Fruit fly (Drosophila melanogaster) whole organism, embryonic: ENCODE results near the gene CG46317.

ENCODE experiments used
- ATbp ChIP-seq: fragments of 200-800 bp; sonication (Bioruptor generic); optimal IDR thresholded peaks from 2 replicates; lab custom pipeline; 2017; ENCODE audit warnings: missing biosample characterization, mild to moderate bottlenecking, missing genetic modification characterization, missing genetic modification reagents
- CG1024 ChIP-seq: fragments of 200-800 bp; sonication (Bioruptor generic); IDR thresholded peaks from 2 replicates; pipeline ENCODE4 v1.3.6; 2022; ENCODE audit warnings: missing biosample characterization, missing genetic modification characterization
- CG10274 ChIP-seq: fragments of 200-800 bp; sonication (Bioruptor generic); optimal IDR thresholded peaks from 3 replicates; lab custom pipeline; 2017; ENCODE audit warnings: missing biosample characterization, mild to moderate bottlenecking, missing genetic modification characterization
- CG10366 ChIP-seq: fragments of 200-800 bp; sonication (Bioruptor generic); IDR thresholded peaks from 2 replicates; pipeline ENCODE4 v1.3.6; 2022; ENCODE audit warnings: missing biosample characterization, missing genetic modification characterization
- CG10462 ChIP-seq: fragments of 200-800 bp; sonication (Bioruptor generic); optimal IDR thresholded peaks from 2 replicates; lab custom pipeline; 2016; ENCODE audit warnings: missing biosample characterization, missing genetic modification characterization
- CG10565 ChIP-seq: fragments of 200-800 bp; sonication (Bioruptor generic); optimal IDR thresholded peaks from 3 replicates; lab custom pipeline; 2016; ENCODE audit warnings: missing biosample characterization, mild to moderate bottlenecking, missing genetic modification characterization
- CG10654 ChIP-seq: fragments of 200-800 bp; sonication (Bioruptor generic); optimal IDR thresholded peaks from 2 replicates; lab custom pipeline; 2016; ENCODE audit warnings: missing biosample characterization, missing genetic modification characterization
- CG13123 ChIP-seq: fragments of 200-800 bp; sonication (Bioruptor generic); optimal IDR thresholded peaks from 2 replicates; lab custom pipeline; 2016; ENCODE audit warnings: missing biosample characterization, missing genetic modification characterization
- CG13424 ChIP-seq: fragments of 200-800 bp; sonication (Bioruptor generic); optimal IDR thresholded peaks from 2 replicates; lab custom pipeline; 2019; ENCODE audit warnings: missing biosample characterization, mild to moderate bottlenecking, missing genetic modification characterization, moderate library complexity
- CG13775 ChIP-seq: fragments of 200-800 bp; sonication (Bioruptor generic); optimal IDR thresholded peaks from 3 replicates; lab custom pipeline; 2017; ENCODE audit warnings: missing biosample characterization, mild to moderate bottlenecking, missing genetic modification characterization
- CG14014 ChIP-seq: fragments of 200-800 bp; sonication (Bioruptor generic); IDR thresholded peaks from 2 replicates; pipeline ENCODE4 v1.3.6; 2022; ENCODE audit warnings: missing biosample characterization, missing genetic modification characterization
- CG17186 ChIP-seq: fragments of 200-800 bp; sonication (Bioruptor generic); optimal IDR thresholded peaks from 3 replicates; lab custom pipeline; 2017; ENCODE audit warnings: missing biosample characterization, missing genetic modification reagents, missing genetic modification characterization
- CG17328 ChIP-seq: fragments of 200-800 bp; sonication (Bioruptor generic); IDR thresholded peaks from 2 replicates; pipeline ENCODE4 v1.3.6; 2022; ENCODE audit warnings: missing biosample characterization, missing genetic modification characterization
- CG17361 ChIP-seq: fragments of 200-800 bp; sonication (Bioruptor generic); IDR thresholded peaks from 3 replicates; pipeline ENCODE4 v1.3.6; 2022; ENCODE audit warnings: missing biosample characterization, missing genetic modification characterization
- CG17829 ChIP-seq: fragments of 200-800 bp; optimal IDR thresholded peaks from 2 replicates; lab custom pipeline; 2019; ENCODE audit warnings: missing biosample characterization, mild to moderate bottlenecking, missing genetic modification characterization, moderate library complexity
- CG18011 ChIP-seq: fragments of 200-800 bp; sonication (Bioruptor generic); optimal IDR thresholded peaks from 2 replicates; lab custom pipeline; 2017; ENCODE audit warnings: missing biosample characterization, missing genetic modification characterization, mild to moderate bottlenecking, moderate library complexity, missing genotype
- CG4730 ChIP-seq: fragments of 200-800 bp; sonication (Bioruptor generic); IDR thresholded peaks from 2 replicates; pipeline ENCODE4 v1.3.6; 2022; ENCODE audit warnings: missing biosample characterization, missing genetic modification characterization
- CG6272 ChIP-seq: fragments of 200-800 bp; sonication (Bioruptor generic); IDR thresholded peaks from 2 replicates; pipeline ENCODE4 v1.3.6; 2022; ENCODE audit warnings: missing biosample characterization, missing genetic modification characterization
- CG7357 ChIP-seq: fragments of 200-800 bp; sonication (Bioruptor generic); IDR thresholded peaks from 3 replicates; pipeline ENCODE4 v1.3.6; 2022; ENCODE audit warnings: missing biosample characterization, missing genetic modification characterization
- CG7928 ChIP-seq: fragments of 200-800 bp; sonication (Bioruptor generic); optimal IDR thresholded peaks from 2 replicates; lab custom pipeline; 2017; ENCODE audit warnings: missing biosample characterization, mild to moderate bottlenecking, missing genetic modification characterization
- CG8388 ChIP-seq: fragments of 200-800 bp; sonication (Bioruptor generic); optimal IDR thresholded peaks from 2 replicates; lab custom pipeline; 2019; ENCODE audit warnings: missing biosample characterization, mild to moderate bottlenecking, missing genetic modification characterization, moderate library complexity
- CG8765 ChIP-seq: fragments of 200-800 bp; sonication (Bioruptor generic); IDR thresholded peaks from 2 replicates; pipeline ENCODE4 v1.3.6; 2022; ENCODE audit warnings: missing biosample characterization, missing genetic modification characterization
- Dip3 ChIP-seq: fragments of 200-800 bp; sonication (Bioruptor generic); optimal IDR thresholded peaks from 3 replicates; lab custom pipeline; 2016; ENCODE audit warnings: missing biosample characterization, missing genetic modification characterization
- Fer2 ChIP-seq: fragments of 200-800 bp; sonication (Bioruptor generic); optimal IDR thresholded peaks from 2 replicates; lab custom pipeline; 2018; ENCODE audit warnings: missing biosample characterization, mild to moderate bottlenecking, missing genetic modification characterization, moderate library complexity
- Nf-YC ChIP-seq: fragments of 200-800 bp; optimal IDR thresholded peaks from 3 replicates; lab custom pipeline; 2019; ENCODE audit warnings: missing biosample characterization, mild to moderate bottlenecking, missing genetic modification characterization, moderate library complexity
- Opbp ChIP-seq: fragments of 200-800 bp; sonication (Bioruptor generic); IDR thresholded peaks from 3 replicates; pipeline ENCODE4 v1.3.6; 2022; ENCODE audit warnings: missing biosample characterization, missing genetic modification characterization; ENCODE audit not compliant: partially characterized antibody
- Scr ChIP-seq: fragments of 200-800 bp; sonication (Bioruptor generic); IDR thresholded peaks from 2 replicates; pipeline ENCODE4 v1.3.6; 2022; ENCODE audit warnings: missing biosample characterization, missing genetic modification characterization; ENCODE audit not compliant: partially characterized antibody
- Xrp1 ChIP-seq: fragments of 200-800 bp; sonication (Bioruptor generic); IDR thresholded peaks from 2 replicates; pipeline ENCODE4 v1.3.6; 2022; ENCODE audit warnings: missing biosample characterization, missing genetic modification characterization
- YL-1 ChIP-seq: fragments of 200-800 bp; sonication (Bioruptor generic); optimal IDR thresholded peaks from 3 replicates; lab custom pipeline; 2017; ENCODE audit warnings: missing biosample characterization, mild to moderate bottlenecking, missing genetic modification characterization
- al ChIP-seq: fragments of 200-800 bp; sonication (Bioruptor generic); IDR thresholded peaks from 2 replicates; pipeline ENCODE4 v1.3.6; 2022; ENCODE audit warnings: missing biosample characterization, missing genetic modification characterization
- az2 ChIP-seq: fragments of 200-800 bp; sonication (Bioruptor generic); optimal IDR thresholded peaks from 3 replicates; lab custom pipeline; 2016; ENCODE audit warnings: missing biosample characterization, missing genetic modification characterization
- bbx ChIP-seq: fragments of 200-800 bp; sonication (Bioruptor generic); IDR thresholded peaks from 2 replicates; pipeline ENCODE4 v1.3.6; 2022; ENCODE audit warnings: missing biosample characterization, missing genetic modification characterization; ENCODE audit not compliant: partially characterized antibody
- caup ChIP-seq: fragments of 200-800 bp; sonication (Bioruptor generic); optimal IDR thresholded peaks from 3 replicates; lab custom pipeline; 2017; ENCODE audit warnings: missing biosample characterization, mild to moderate bottlenecking, missing genetic modification characterization, moderate library complexity; ENCODE audit not compliant: severe bottlenecking
- chinmo ChIP-seq: fragments of 200-800 bp; sonication (Bioruptor generic); IDR thresholded peaks from 4 replicates; pipeline ENCODE4 v1.3.6; 2022; ENCODE audit warnings: missing biosample characterization, missing genetic modification characterization; ENCODE audit not compliant: partially characterized antibody
- crol ChIP-seq: fragments of 200-800 bp; sonication (Bioruptor generic); IDR thresholded peaks from 2 replicates; pipeline ENCODE4 v1.3.6; 2022; ENCODE audit warnings: missing biosample characterization, missing genetic modification characterization
- emc ChIP-seq: fragments of 200-800 bp; sonication (Bioruptor generic); optimal IDR thresholded peaks from 2 replicates; lab custom pipeline; 2016; ENCODE audit warnings: missing biosample characterization, missing genetic modification characterization
- gem ChIP-seq: fragments of 200-800 bp; sonication (Bioruptor generic); optimal IDR thresholded peaks from 2 replicates; lab custom pipeline; 2019; ENCODE audit warnings: missing biosample characterization, mild to moderate bottlenecking, missing genetic modification characterization, moderate library complexity
- h ChIP-seq: fragments of >200 bp; optimal IDR thresholded peaks from 2 replicates; lab custom pipeline; 2017
- jing ChIP-seq: fragments of 200-800 bp; sonication (Bioruptor generic); optimal IDR thresholded peaks from 2 replicates; lab custom pipeline; 2018; ENCODE audit warnings: missing biosample characterization, mild to moderate bottlenecking, missing genetic modification characterization
- lmd ChIP-seq: fragments of 200-800 bp; sonication (Bioruptor generic); IDR thresholded peaks from 2 replicates; pipeline ENCODE4 v1.3.6; 2022; ENCODE audit warnings: missing biosample characterization, missing genetic modification characterization
- pan ChIP-seq, 4 experiments: fragments of >200 bp in 3 of 4; fragments of 200-800 bp in 1 of 4; sonication (Bioruptor generic) in 1 of 4; optimal IDR thresholded peaks in 3 of 4; IDR thresholded peaks in 1 of 4; 2 replicates each; pipeline versions ENCODE4 v1.3.6 to Lab custom; 2017 to 2022; ENCODE audit warnings: missing biosample characterization in 2 of 4, missing genetic modification characterization in 2 of 4, mixed read lengths in 1 of 4
- pnt ChIP-seq: fragments of 200-800 bp; sonication (Bioruptor generic); optimal IDR thresholded peaks from 3 replicates; lab custom pipeline; 2016; ENCODE audit warnings: missing biosample characterization, missing genetic modification characterization
- pzg ChIP-seq: fragments of 200-800 bp; sonication (Bioruptor generic); optimal IDR thresholded peaks from 3 replicates; lab custom pipeline; 2018; ENCODE audit warnings: missing biosample characterization, mild to moderate bottlenecking, missing genetic modification characterization, moderate library complexity
- sob ChIP-seq: fragments of 200-800 bp; sonication (Bioruptor generic); IDR thresholded peaks from 2 replicates; pipeline ENCODE4 v1.3.6; 2022; ENCODE audit warnings: missing biosample characterization, missing genetic modification characterization
- tna ChIP-seq: fragments of 200-800 bp; sonication (Bioruptor generic); IDR thresholded peaks from 2 replicates; pipeline ENCODE4 v1.3.6; 2022; ENCODE audit warnings: missing biosample characterization, missing genetic modification characterization; ENCODE audit not compliant: partially characterized antibody
- trem ChIP-seq: fragments of 200-800 bp; optimal IDR thresholded peaks from 3 replicates; lab custom pipeline; 2019; ENCODE audit warnings: missing biosample characterization, mild to moderate bottlenecking, missing genetic modification characterization, moderate library complexity
- unpg ChIP-seq: fragments of 200-800 bp; sonication (Bioruptor generic); optimal IDR thresholded peaks from 3 replicates; lab custom pipeline; 2018; ENCODE audit warnings: missing biosample characterization, mild to moderate bottlenecking, missing genetic modification characterization, moderate library complexity
- wek ChIP-seq: fragments of 200-800 bp; sonication (Bioruptor generic); optimal IDR thresholded peaks from 3 replicates; lab custom pipeline; 2018; ENCODE audit warnings: missing biosample characterization, mild to moderate bottlenecking, missing genetic modification characterization, moderate library complexity

The CG46317 gene

dm6 chrX:14242941-14243736 lies 17.9 kb upstream of the CG46317 start, which contains the start of gene CG32599 (continued):
- TF ChIP-seq gem (tag; lab: Kevin White, UChicago) = peak; percentile 73
- TF ChIP-seq CG13775 (GFP tag; lab: Kevin White, UChicago) = peak; percentile 25
- peak; percentile 41; the same call in 1 of the 3 replicates for TF ChIP-seq CG17361 (GFP tag; lab: Robert Waterston, UW)
- TF ChIP-seq pnt (GFP tag; lab: Kevin White, UChicago) = no peak
- TF ChIP-seq unpg (GFP tag; lab: Kevin White, UChicago) = peak; percentile 60
- TF ChIP-seq CG10274 (GFP tag; lab: Kevin White, UChicago) = no peak
- TF ChIP-seq CG17328 = peak; percentile 47; the same call in 1 of the 2 replicates
- TF ChIP-seq CG13424 = peak; percentile 52
- peak; percentile 9 for TF ChIP-seq az2
- 0 out of 4 replicates have a peak, but pooled peaks have one; percentile 44 for TF ChIP-seq chinmo
- TF ChIP-seq CG13123 (GFP tag; lab: Kevin White, UChicago) = no peak
- peak; percentile 62 for TF ChIP-seq Xrp1 (GFP tag; lab: Robert Waterston, UW)
- TF ChIP-seq h (lab: Kevin White, UChicago) = no peak
- peak; percentile 68 for TF ChIP-seq Scr (GFP tag; lab: Robert Waterston, UW)
- no peak for TF ChIP-seq CG17186
- TF ChIP-seq trem (tag; lab: Kevin White, UChicago) = no peak
- no peak for TF ChIP-seq emc (GFP tag; lab: Kevin White, UChicago)
- TF ChIP-seq CG14014 (GFP tag; lab: Robert Waterston, UW) = peak; percentile 30; the same call in 1 of the 2 replicates
- peak; percentile 41; the same call in 1 of the 3 replicates for TF ChIP-seq Opbp (GFP tag; lab: Robert Waterston, UW)
- TF ChIP-seq CG7357 (GFP tag; lab: Robert Waterston, UW) = peak; percentile 73
- TF ChIP-seq tna = peak; percentile 47; the same call in 1 of the 2 replicates
- TF ChIP-seq caup = no peak
- TF ChIP-seq jing (GFP tag; lab: Kevin White, UChicago) = no peak
- peak; percentile 18 for TF ChIP-seq CG10654 (GFP tag; lab: Kevin White, UChicago)
- no peak for TF ChIP-seq CG8765 (GFP tag; lab: Robert Waterston, UW)
- TF ChIP-seq CG7928 (GFP tag; lab: Kevin White, UChicago) = no peak
- no peak for TF ChIP-seq crol (GFP tag; lab: Robert Waterston, UW)
- TF ChIP-seq ATbp (GFP tag; lab: Kevin White, UChicago) = no peak
- no peak for TF ChIP-seq CG10565
- TF ChIP-seq pzg (GFP tag; lab: Kevin White, UChicago) = peak; percentile 23
- TF ChIP-seq CG6272 (GFP tag; lab: Robert Waterston, UW) = peak; percentile 26; the same call in 1 of the 2 replicates
- no peak for TF ChIP-seq Fer2 (tag; lab: Kevin White, UChicago)
- peak; percentile 36 for TF ChIP-seq CG8388 (GFP tag; lab: Kevin White, UChicago)
- peak; percentile 53 for TF ChIP-seq sob (GFP tag; lab: Robert Waterston, UW)
- TF ChIP-seq Dip3 (GFP tag; lab: Kevin White, UChicago) = no peak
- peak; percentile 44 for TF ChIP-seq CG17829
- TF ChIP-seq Nf-YC = peak; percentile 11
- peak; percentile 29 for TF ChIP-seq lmd (GFP tag; lab: Robert Waterston, UW)
- peak; percentile 59 for TF ChIP-seq bbx
- peak; percentile 89 for TF ChIP-seq wek (GFP tag; lab: Kevin White, UChicago)
- no peak for TF ChIP-seq CG10462 (GFP tag; lab: Kevin White, UChicago)
- TF ChIP-seq al = peak; percentile 31; the same call in 1 of the 2 replicates
- peak; percentile 59 for TF ChIP-seq CG10366 (GFP tag; lab: Robert Waterston, UW)
- peak; percentile 6 for TF ChIP-seq YL-1 (GFP tag; lab: Kevin White, UChicago)
- no peak for TF ChIP-seq pan (optimal IDR thresholded peaks at IDR 0.05; lab: Kevin White, UChicago)
- TF ChIP-seq pan (GFP tag; optimal IDR thresholded peaks at IDR 0.05 in 1 of 2, IDR thresholded peaks at IDR 0.05 in 1 of 2) = peak in 1 of 2 experiments; percentile 77
- peak; percentile 43; the same call in 1 of the 2 replicates for TF ChIP-seq CG1024 (GFP tag; lab: Robert Waterston, UW)
- TF ChIP-seq CG4730 (GFP tag; lab: Robert Waterston, UW) = peak; percentile 42; the same call in 1 of the 2 replicates
- TF ChIP-seq CG18011 (GFP tag; lab: Kevin White, UChicago) = no peak
